Worm (Caenorhabditis elegans): ENCODE data around the gene K02D10.1.

The K02D10.1 gene

DNA sequence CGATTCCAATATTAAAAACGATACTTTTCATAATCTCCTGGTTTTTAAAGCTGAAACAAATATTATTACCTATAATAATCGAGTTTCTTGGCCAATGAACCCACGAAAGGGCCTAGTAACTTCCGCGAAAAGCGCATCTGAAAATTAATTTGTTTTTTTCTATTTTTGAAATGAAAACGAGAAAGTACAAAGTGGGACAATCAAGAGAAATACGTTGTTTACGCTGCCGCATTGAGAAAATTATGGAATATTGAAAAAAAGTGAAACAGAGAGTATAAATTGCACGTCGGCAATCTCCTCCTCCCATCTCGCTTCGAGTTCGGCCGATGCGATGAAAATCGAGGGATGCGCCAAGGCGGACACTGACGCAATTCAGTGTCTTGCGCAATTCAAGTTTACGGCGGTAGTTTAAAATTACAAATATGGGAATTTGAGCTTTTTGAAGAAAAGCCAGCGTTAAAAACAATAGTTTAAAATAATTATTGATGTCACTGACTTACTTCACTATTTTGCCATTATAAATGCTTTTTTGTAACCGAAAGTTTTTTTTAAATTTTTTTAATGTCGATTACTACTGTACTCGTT lies 28.0 kb upstream of the K02D10.1 start, which contains the start of gene pdhk-2 (continued):
- TF ChIP-seq lsy-27 (tag; optimal IDR thresholded peaks at IDR 0.05; ENCODE audit: borderline replicate concordance, insufficient read depth), result no peak
- TF ChIP-seq dox-1 (GFP tag; IDR thresholded peaks at IDR 0.05), result peak; percentile 95
- no peak for TF ChIP-seq ceh-40 (GFP tag; IDR thresholded peaks at IDR 0.05)
- no peak for TF ChIP-seq ceh-58 (GFP tag; IDR thresholded peaks at IDR 0.05)
- TF ChIP-seq Y79H2A.3 (GFP tag; conservative IDR thresholded peaks at IDR 0.05), result 0 out of 2 replicates have a peak, but pooled peaks have one; percentile 45
- TF ChIP-seq F55B11.4 (tag; optimal IDR thresholded peaks at IDR 0.05; ENCODE audit: borderline replicate concordance, insufficient read depth), result no peak
- 0 out of 2 replicates have a peak, but pooled peaks have one; percentile 21 for TF ChIP-seq bed-1 (GFP tag; IDR thresholded peaks at IDR 0.05)
- TF ChIP-seq let-607 (tag; optimal IDR thresholded peaks at IDR 0.05), result peak; percentile 39 to 71
- TF ChIP-seq sptf-2 (GFP tag; optimal IDR thresholded peaks at IDR 0.05), result no peak
- peak; percentile 70; the same call in 1 of the 2 replicates for TF ChIP-seq Y56A3A.18 (GFP tag; IDR thresholded peaks at IDR 0.05)
- peak; percentile 46 for TF ChIP-seq pha-4 (tag; optimal IDR thresholded peaks at IDR 0.05)
- TF ChIP-seq K11D2.4 (GFP tag; IDR thresholded peaks at IDR 0.05), result no peak; the same call in none of the 2 replicates
- peak; percentile 96 for TF ChIP-seq dpl-1 (GFP tag; optimal IDR thresholded peaks at IDR 0.05)

- TF ChIP-seq unc-130 (GFP tag; optimal IDR thresholded peaks at IDR 0.05) (no peak), madf-8 (GFP tag; conservative IDR thresholded peaks at IDR 0.05) (no peak), mxl-1 (tag; optimal IDR thresholded peaks at IDR 0.05) (no peak), bed-2 (GFP tag; IDR thresholded peaks at IDR 0.05) (no peak), nhr-27 (tag; optimal IDR thresholded peaks at IDR 0.05) (no peak), bed-1 (GFP tag; IDR thresholded peaks at IDR 0.05) (no peak), rpc-1 (optimal IDR thresholded peaks at IDR 0.05) (no peak), rpc-1 (tag; optimal IDR thresholded peaks at IDR 0.05) (no peak)
These were observed 27.4 kb upstream of the K02D10.1 start for ce11 chrIII:8741955-8742354.

DNA sequence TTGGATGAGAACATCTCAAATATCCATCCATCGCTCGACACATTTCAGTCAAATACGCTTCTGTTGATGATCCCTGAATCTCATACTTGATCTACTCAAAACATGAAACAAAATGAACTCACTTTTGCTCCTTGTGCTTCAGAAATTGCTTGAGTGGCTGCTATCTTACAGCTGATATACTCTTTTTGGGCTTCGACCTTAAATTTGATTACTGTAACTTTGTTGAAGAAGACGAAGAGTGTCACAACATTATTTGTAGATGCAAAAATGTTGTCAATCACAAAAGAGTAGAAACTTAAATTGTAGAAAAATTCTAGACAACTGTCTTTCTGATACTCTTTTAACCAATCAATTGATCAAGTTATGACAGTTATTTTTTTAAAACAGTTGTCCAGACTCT lies 26.8 kb upstream of the K02D10.1 start:
- no peak for TF ChIP-seq Y95B8A.8 (GFP tag; IDR thresholded peaks at IDR 0.05)
- TF ChIP-seq K11D2.4 (GFP tag; IDR thresholded peaks at IDR 0.05), result no peak
- TF ChIP-seq B0336.3 (GFP tag; IDR thresholded peaks at IDR 0.05), result no peak
- TF ChIP-seq ceh-100 (GFP tag; IDR thresholded peaks at IDR 0.05), result no peak
- no peak for TF ChIP-seq attf-6 (GFP tag; IDR thresholded peaks at IDR 0.05)
- no peak for TF ChIP-seq cebp-1 (GFP tag; IDR thresholded peaks at IDR 0.05)
- TF ChIP-seq cebp-1 (tag; optimal IDR thresholded peaks at IDR 0.05), result no peak
- no peak for TF ChIP-seq B0019.2 (GFP tag; conservative IDR thresholded peaks at IDR 0.05)
- TF ChIP-seq nfya-2 (GFP tag; IDR thresholded peaks at IDR 0.05), result no peak
- TF ChIP-seq nfya-1 (tag; optimal IDR thresholded peaks at IDR 0.05; ENCODE audit: borderline replicate concordance, insufficient read depth), result no peak
- TF ChIP-seq Y53G8AR.9 (GFP tag; conservative IDR thresholded peaks at IDR 0.05), result no peak
- no peak for TF ChIP-seq lin-26 (GFP tag; IDR thresholded peaks at IDR 0.05)
- no peak for TF ChIP-seq F39B2.1 (GFP tag; IDR thresholded peaks at IDR 0.05)
- TF ChIP-seq egl-44 (GFP tag; IDR thresholded peaks at IDR 0.05), result no peak

DNA sequence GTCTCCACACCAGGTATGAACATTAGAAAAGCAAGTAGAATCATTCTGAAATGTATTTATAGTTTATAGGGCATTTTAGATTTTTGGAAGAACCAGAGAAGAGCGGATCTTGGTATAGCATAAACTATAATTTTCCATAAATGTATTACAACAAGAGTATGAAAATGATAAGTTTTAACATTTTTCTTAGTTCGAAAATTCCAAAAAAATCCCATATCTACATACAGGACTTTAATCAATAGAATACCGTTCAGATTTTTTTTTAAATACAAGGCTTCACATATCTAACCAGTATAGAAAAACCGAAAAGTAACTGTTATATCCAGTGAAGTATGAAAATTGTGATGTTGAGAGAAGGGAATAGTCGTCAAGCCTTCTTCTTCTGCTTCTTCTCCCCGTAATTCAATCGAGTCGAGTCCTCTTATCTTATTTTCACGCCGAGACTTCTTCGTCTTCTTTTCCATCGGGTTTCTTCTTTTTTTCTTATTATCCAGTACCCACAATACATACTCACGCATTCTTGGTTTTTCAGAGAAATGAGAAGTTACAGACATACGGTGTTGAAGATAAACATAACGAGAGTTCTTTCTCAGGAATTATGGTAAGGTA lies 25.4 kb upstream of the K02D10.1 start, which contains the start of gene ZK370.6:
ZK370.6 (minus strand) TSS at position 51 of the 609 bp plus-strand sequence.
- TF ChIP-seq B0261.1 (tag; optimal IDR thresholded peaks at IDR 0.05), result no peak
- no peak for TF ChIP-seq C17E4.6 (GFP tag; IDR thresholded peaks at IDR 0.05)
- no peak for TF ChIP-seq atf-7 (tag; optimal IDR thresholded peaks at IDR 0.05)

All from whole organism, young adult.